Worm (Caenorhabditis elegans) whole organism, young adult: ENCODE data around the gene noca-2.

Experiments
- F52B5.7 ChIP-seq: sonication (generic microtip); optimal IDR thresholded peaks from 2 replicates; lab custom pipeline; 2016; ENCODE audit warnings: mild to moderate bottlenecking, missing genetic modification characterization, missing compliant biosample characterization
- F57A8.1 ChIP-seq: fragments of 200-800 bp; sonication (Bioruptor generic); optimal IDR thresholded peaks from 2 replicates; lab custom pipeline; 2018; ENCODE audit warnings: mild to moderate bottlenecking, missing genetic modification characterization, moderate library complexity, missing compliant biosample characterization
- K11D2.4 ChIP-seq: fragments of 200-800 bp; sonication (Bioruptor generic); IDR thresholded peaks from 2 replicates; pipeline ENCODE4 v1.3.6; 2022; ENCODE audit warnings: missing genetic modification reagents, missing genetic modification characterization, missing compliant biosample characterization
- K12H6.12 ChIP-seq: fragments of 200-800 bp; sonication (Bioruptor generic); optimal IDR thresholded peaks from 2 replicates; lab custom pipeline; 2018; ENCODE audit warnings: mild to moderate bottlenecking, missing genetic modification characterization, missing compliant biosample characterization
- Y67H2A.10 ChIP-seq: fragments of 200-800 bp; sonication (Bioruptor generic); conservative IDR thresholded peaks from 2 replicates; pipeline ENCODE4 v1.3.6; 2022; ENCODE audit warnings: missing genetic modification reagents, missing genetic modification characterization, missing compliant biosample characterization
- ZK185.1 ChIP-seq: sonication (generic microtip); optimal IDR thresholded peaks from 2 replicates; lab custom pipeline; 2016; ENCODE audit warnings: mild to moderate bottlenecking, missing genetic modification characterization, missing compliant biosample characterization; ENCODE audit not compliant: poor library complexity, severe bottlenecking
- ama-1 ChIP-seq, 3 experiments: fragments of 150-350 bp in 1 of 3; sonication (generic microtip) in 2 of 3; optimal IDR thresholded peaks; 2 replicates each; lab custom pipeline; 2014 to 2018; ENCODE audit warnings: missing biosample characterization in 2 of 3, missing genetic modification characterization in 2 of 3, missing genetic modification reagents in 2 of 3
- aptf-2 ChIP-seq: fragments of 200-800 bp; sonication (Bioruptor generic); conservative IDR thresholded peaks from 2 replicates; pipeline ENCODE4 v1.3.6; 2022; ENCODE audit warnings: missing genetic modification reagents, missing genetic modification characterization, missing compliant biosample characterization
- aptf-3 ChIP-seq: fragments of 200-800 bp; sonication (Bioruptor generic); IDR thresholded peaks from 2 replicates; pipeline ENCODE4 v1.3.6; 2022; ENCODE audit warnings: missing genetic modification characterization, missing compliant biosample characterization
- attf-5 ChIP-seq: fragments of 200-800 bp; sonication (Bioruptor generic); optimal IDR thresholded peaks from 2 replicates; lab custom pipeline; 2018; ENCODE audit warnings: mild to moderate bottlenecking, missing genetic modification characterization, missing compliant biosample characterization
- ceh-100 ChIP-seq: fragments of 200-800 bp; sonication (Bioruptor generic); IDR thresholded peaks from 2 replicates; pipeline ENCODE4 v1.3.6; 2022; ENCODE audit warnings: missing genetic modification reagents, missing genetic modification characterization, missing compliant biosample characterization
- ceh-27 ChIP-seq: fragments of 200-800 bp; sonication (Bioruptor generic); optimal IDR thresholded peaks from 2 replicates; lab custom pipeline; 2018; ENCODE audit warnings: mild to moderate bottlenecking, missing genetic modification characterization, moderate library complexity, missing compliant biosample characterization
- ceh-58 ChIP-seq: fragments of 200-800 bp; sonication (Bioruptor generic); IDR thresholded peaks from 2 replicates; pipeline ENCODE4 v1.3.6; 2022; ENCODE audit warnings: missing genetic modification characterization, missing compliant biosample characterization
- ceh-79 ChIP-seq: sonication (generic microtip); optimal IDR thresholded peaks from 2 replicates; lab custom pipeline; 2017; ENCODE audit warnings: mild to moderate bottlenecking, missing genetic modification characterization, missing compliant biosample characterization
- chd-7 ChIP-seq: sonication (generic microtip); optimal IDR thresholded peaks from 2 replicates; lab custom pipeline; 2016; ENCODE audit warnings: mild to moderate bottlenecking, missing genetic modification characterization, moderate library complexity, missing compliant biosample characterization
- egl-18 ChIP-seq: fragments of 200-800 bp; sonication (Bioruptor generic); IDR thresholded peaks from 2 replicates; pipeline ENCODE4 v1.3.6; 2022; ENCODE audit warnings: missing genetic modification reagents, missing genetic modification characterization, missing compliant biosample characterization
- ekl-4 ChIP-seq: fragments of 200-800 bp; sonication (Bioruptor generic); IDR thresholded peaks from 2 replicates; pipeline ENCODE4 v1.3.6; 2022; ENCODE audit warnings: missing genetic modification reagents, missing genetic modification characterization, missing compliant biosample characterization
- lin-54 ChIP-seq: fragments of 200-800 bp; sonication (Bioruptor generic); optimal IDR thresholded peaks from 2 replicates; lab custom pipeline; 2018; ENCODE audit warnings: mild to moderate bottlenecking, missing genetic modification characterization, missing compliant biosample characterization
- lsl-1 ChIP-seq: fragments of 200-800 bp; sonication (Bioruptor generic); optimal IDR thresholded peaks from 2 replicates; lab custom pipeline; 2018; ENCODE audit warnings: mild to moderate bottlenecking, missing genetic modification characterization, moderate library complexity, missing compliant biosample characterization
- madf-10 ChIP-seq: sonication (generic microtip); optimal IDR thresholded peaks from 2 replicates; lab custom pipeline; 2016; ENCODE audit warnings: mild to moderate bottlenecking, missing genetic modification characterization, missing compliant biosample characterization
- mel-28 ChIP-seq: sonication (generic microtip); optimal IDR thresholded peaks from 2 replicates; lab custom pipeline; 2016; ENCODE audit warnings: borderline replicate concordance, mild to moderate bottlenecking, missing genetic modification characterization, missing compliant biosample characterization
- mes-4 ChIP-seq: sonication (generic microtip); optimal IDR thresholded peaks from 2 replicates; lab custom pipeline; 2016; ENCODE audit warnings: missing genotype, missing genetic modification characterization, missing compliant biosample characterization
- nfyb-1 ChIP-seq: fragments of 200-800 bp; sonication (Bioruptor generic); IDR thresholded peaks from 2 replicates; pipeline ENCODE4 v1.3.6; 2022; ENCODE audit warnings: missing genetic modification reagents, missing genetic modification characterization, missing compliant biosample characterization
- nhr-179 ChIP-seq: sonication (generic microtip); optimal IDR thresholded peaks from 2 replicates; lab custom pipeline; 2016; ENCODE audit warnings: mild to moderate bottlenecking, missing genetic modification characterization, missing compliant biosample characterization
- nhr-27 ChIP-seq: fragments of 200-800 bp; sonication (Bioruptor generic); optimal IDR thresholded peaks from 2 replicates; lab custom pipeline; 2018; ENCODE audit warnings: mild to moderate bottlenecking, missing genetic modification characterization, moderate library complexity, missing compliant biosample characterization
- nhr-80 ChIP-seq: sonication (generic microtip); optimal IDR thresholded peaks from 2 replicates; lab custom pipeline; 2016; ENCODE audit warnings: missing genetic modification characterization, missing compliant biosample characterization
- rcor-1 ChIP-seq: fragments of 200-800 bp; sonication (Bioruptor generic); IDR thresholded peaks from 2 replicates; pipeline ENCODE4 v1.3.6; 2022; ENCODE audit warnings: missing genetic modification reagents, missing genetic modification characterization, missing compliant biosample characterization
- rec-8 ChIP-seq, 2 experiments: sonication (generic microtip); optimal IDR thresholded peaks; 2 replicates each; lab custom pipeline; 2016; ENCODE audit warnings: mild to moderate bottlenecking in 2 of 2, missing genetic modification characterization in 2 of 2, missing genetic modification reagents in 2 of 2, missing genotype in 2 of 2, missing biosample characterization in 1 of 2, missing compliant biosample characterization in 1 of 2, moderate library complexity in 1 of 2
- repo-1 ChIP-seq: sonication (generic microtip); optimal IDR thresholded peaks from 2 replicates; lab custom pipeline; 2017; ENCODE audit warnings: mild to moderate bottlenecking, missing genetic modification characterization, missing compliant biosample characterization
- rpc-1 ChIP-seq, 2 experiments: fragments of 150-350 bp in 1 of 2; sonication (generic microtip) in 1 of 2; optimal IDR thresholded peaks; 2 replicates each; lab custom pipeline; 2014 to 2018; ENCODE audit warnings: missing biosample characterization in 1 of 2, missing genetic modification characterization in 1 of 2, missing genetic modification reagents in 1 of 2, missing genotype in 1 of 2
- sdz-38 ChIP-seq: sonication (generic microtip); optimal IDR thresholded peaks from 2 replicates; lab custom pipeline; 2016; ENCODE audit warnings: missing genotype, missing genetic modification characterization, missing compliant biosample characterization
- snpc-3.4 ChIP-seq: sonication (generic microtip); optimal IDR thresholded peaks from 2 replicates; lab custom pipeline; 2017; ENCODE audit warnings: missing genetic modification characterization, mild to moderate bottlenecking, missing compliant biosample characterization, antibody characterized with exemption, moderate library complexity, missing genotype, missing genetic modification reagents
- tbp1 ChIP-seq: fragments of 200-800 bp; sonication (Bioruptor generic); optimal IDR thresholded peaks from 2 replicates; lab custom pipeline; 2018; ENCODE audit warnings: mild to moderate bottlenecking, missing genetic modification characterization, missing compliant biosample characterization
- tlf-1 ChIP-seq: fragments of 200-800 bp; sonication (Bioruptor generic); optimal IDR thresholded peaks from 2 replicates; lab custom pipeline; 2018; ENCODE audit warnings: mild to moderate bottlenecking, missing genetic modification characterization, missing compliant biosample characterization
- unc-62 ChIP-seq: fragments of 150-350 bp; optimal IDR thresholded peaks from 2 replicates; lab custom pipeline; 2014; ENCODE audit warnings: missing biosample characterization, missing genetic modification reagents, missing genetic modification characterization
- zim-3 ChIP-seq: sonication (generic microtip); optimal IDR thresholded peaks from 2 replicates; lab custom pipeline; 2017; ENCODE audit warnings: mild to moderate bottlenecking, missing genetic modification characterization, moderate library complexity, missing compliant biosample characterization
- ztf-22 ChIP-seq: fragments of 200-800 bp; sonication (Bioruptor generic); optimal IDR thresholded peaks from 2 replicates; lab custom pipeline; 2018; ENCODE audit warnings: mild to moderate bottlenecking, missing genetic modification characterization, moderate library complexity, missing compliant biosample characterization
- ztf-26 ChIP-seq: sonication (generic microtip); optimal IDR thresholded peaks from 2 replicates; lab custom pipeline; 2017; ENCODE audit warnings: missing genetic modification characterization, missing compliant biosample characterization

noca-2 gene

DNA sequence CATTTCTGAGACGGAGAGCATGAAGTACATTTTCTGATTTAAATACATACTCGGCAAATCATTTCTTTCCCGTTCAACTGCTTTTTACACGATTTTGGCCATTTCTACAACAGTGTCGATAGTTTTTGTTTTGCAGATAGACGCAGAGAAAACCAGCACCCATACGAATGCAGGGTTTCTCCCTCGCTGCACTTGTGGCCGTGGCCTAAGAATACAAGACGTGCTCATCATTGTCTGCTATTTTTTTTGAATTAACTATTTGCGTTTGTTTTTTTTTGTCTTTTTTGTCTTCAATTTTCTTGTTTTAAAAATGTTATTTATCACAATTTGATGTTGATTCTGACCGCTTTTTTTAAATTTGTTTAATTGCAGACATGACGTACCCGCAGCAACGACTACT is 26.2 kb downstream of the noca-2 start, which contains the start of gene smcl-1:
TSS of gene smcl-1 (plus strand) at position 373 of the 400 bp plus-strand sequence.
- no peak for TF ChIP-seq ceh-100 (GFP tag; lab: Robert Waterston, UW)
- peak; percentile 40 for TF ChIP-seq attf-5
- no peak for TF ChIP-seq ztf-26 (tag; lab: Kevin White, UChicago)
- peak; percentile 3 for TF ChIP-seq ceh-27
- peak; percentile 51 for TF ChIP-seq nhr-80 (tag; lab: Kevin White, UChicago)
- peak; percentile 55 for TF ChIP-seq ZK185.1
- TF ChIP-seq, all 124 proteins: peak for 4

DNA sequence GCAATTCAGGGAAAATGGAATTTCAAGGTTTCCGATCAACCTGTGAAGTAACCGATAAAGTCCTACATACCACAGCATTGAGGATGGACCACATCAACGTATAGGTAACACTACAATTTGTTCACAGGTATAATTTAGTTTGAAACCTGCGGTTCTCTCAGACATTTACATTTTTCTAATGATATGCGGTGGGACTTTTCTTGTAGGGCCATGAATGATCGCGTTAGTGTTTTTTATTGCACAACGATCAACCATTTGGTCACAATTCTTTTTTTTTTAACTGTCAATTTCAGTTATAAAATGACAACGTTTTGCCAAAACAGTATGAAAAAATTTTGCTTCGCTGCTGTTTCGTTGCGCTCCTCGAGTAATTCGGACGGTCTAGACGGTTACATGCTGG is 29.8 kb downstream of the noca-2 start, which contains the start of gene C44C10.12:
TSS of gene C44C10.12 (plus strand) at position 301 of the 400 bp plus-strand sequence.
- TF ChIP-seq ama-1 (optimal IDR thresholded peaks at IDR 0.05; lab: Kevin White, UChicago): no peak
- no peak for TF ChIP-seq ama-1 (GFP tag; optimal IDR thresholded peaks at IDR 0.05; lab: Kevin White, UChicago)
- TF ChIP-seq nhr-179 (tag; lab: Kevin White, UChicago): no peak
- TF ChIP-seq snpc-3.4: no peak
- no peak for TF ChIP-seq rec-8 (tag; optimal IDR thresholded peaks at IDR 0.05; lab: Kevin White, UChicago)
- TF ChIP-seq Y67H2A.10 (GFP tag; lab: Robert Waterston, UW): no peak
- no peak for TF ChIP-seq chd-7 (tag; lab: Kevin White, UChicago)
- TF ChIP-seq ztf-22 (GFP tag; lab: Kevin White, UChicago): no peak
- no peak for TF ChIP-seq mel-28
- TF ChIP-seq tlf-1 (GFP tag; lab: Kevin White, UChicago): no peak
- TF ChIP-seq ceh-58 (GFP tag; lab: Robert Waterston, UW): no peak
- TF ChIP-seq lsl-1: no peak
- TF ChIP-seq K12H6.12 (tag; lab: Kevin White, UChicago): no peak
- TF ChIP-seq ZK185.1: no peak
- TF ChIP-seq repo-1 (tag; lab: Kevin White, UChicago): no peak
- TF ChIP-seq F52B5.7 (tag; lab: Kevin White, UChicago): no peak
- TF ChIP-seq lin-54 (GFP tag; lab: Kevin White, UChicago): no peak

DNA sequence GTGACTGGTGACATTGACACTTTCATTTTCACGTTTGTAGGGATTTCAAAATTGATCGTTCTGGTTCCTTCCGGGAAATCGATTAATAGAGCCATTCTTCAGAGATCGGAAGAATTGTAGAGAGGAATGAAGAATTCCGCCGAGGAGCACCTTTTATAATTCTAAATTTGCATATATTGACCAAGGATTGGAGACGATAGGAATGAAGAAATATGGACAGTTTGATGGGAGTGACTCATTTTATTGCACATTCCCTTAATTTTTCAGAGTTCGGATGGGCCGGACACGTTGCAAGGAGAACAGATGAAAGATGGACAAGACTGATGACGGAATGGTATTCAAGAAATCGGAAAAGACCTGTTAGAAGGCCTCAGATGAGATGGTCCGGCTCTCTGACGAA is 33.3 kb downstream of the noca-2 start, which contains the start of gene C44C10.15:
TSS of gene C44C10.15 (minus strand) at position 101 of the 400 bp plus-strand sequence.
- no peak for TF ChIP-seq aptf-2
- no peak for TF ChIP-seq mes-4
- no peak for TF ChIP-seq nfyb-1
- TF ChIP-seq madf-10 (tag; lab: Kevin White, UChicago): no peak
- TF ChIP-seq aptf-3 (GFP tag; lab: Robert Waterston, UW): no peak
- no peak for TF ChIP-seq F57A8.1 (GFP tag; lab: Kevin White, UChicago)
- TF ChIP-seq ekl-4 (GFP tag; lab: Robert Waterston, UW): no peak
- no peak for TF ChIP-seq tbp1 (GFP tag; lab: Kevin White, UChicago)
- no peak for TF ChIP-seq rcor-1 (GFP tag; lab: Robert Waterston, UW)
- no peak for TF ChIP-seq sdz-38 (tag; lab: Kevin White, UChicago)
- TF ChIP-seq K11D2.4 (GFP tag; lab: Robert Waterston, UW): no peak
- no peak for TF ChIP-seq rpc-1 (optimal IDR thresholded peaks at IDR 0.05; lab: Kevin White, UChicago)
- TF ChIP-seq rpc-1 (tag; optimal IDR thresholded peaks at IDR 0.05; lab: Kevin White, UChicago): no peak
- no peak for TF ChIP-seq ZK185.1
- no peak for TF ChIP-seq zim-3 (tag; lab: Kevin White, UChicago)
- TF ChIP-seq nhr-27: no peak
- TF ChIP-seq ceh-79 (tag; lab: Kevin White, UChicago): no peak
- no peak for TF ChIP-seq lsl-1
- TF ChIP-seq egl-18 (GFP tag; lab: Robert Waterston, UW): no peak
- TF ChIP-seq rec-8 (tag; optimal IDR thresholded peaks at IDR 0.05; lab: Kevin White, UChicago): no peak
- TF ChIP-seq unc-62 (GFP tag; lab: Kevin White, UChicago): no peak
